1 fruit fly cellular context compared by ENCODE assay signal in genomic region chr3L:15565829-15566433, dm6.
A peak's percentile ranks its signal among the peaks of the same experiment; 100 is the strongest.
TF ChIP-seq lines count a peak whose summit lies in the region.

TSS of gene dop (plus strand) at chr3L:15566013.

TF ChIP-seq in whole organism, embryonic, 481 proteins besides CTCF, POLR2A, EP300 and RAD21 (continued from another document and continues in another):
- TF ChIP-seq ems (GFP tag; optimal IDR thresholded peaks at IDR 0.05; lab: Kevin White, UChicago) (no peak), croc (GFP tag; conservative IDR thresholded peaks at IDR 0.05; lab: Robert Waterston, UW) (no peak), Stat92E (GFP tag; optimal IDR thresholded peaks at IDR 0.05; lab: Kevin White, UChicago) (no peak), CG8944 (GFP tag; optimal IDR thresholded peaks at IDR 0.05; lab: Kevin White, UChicago) (peak; percentile 10), CG11247 (GFP tag; IDR thresholded peaks at IDR 0.05; lab: Robert Waterston, UW) (no peak; the same call in 1 of the 2 replicates), Lpt (GFP tag; optimal IDR thresholded peaks at IDR 0.05; lab: Kevin White, UChicago) (no peak), mam (GFP tag; optimal IDR thresholded peaks at IDR 0.05; lab: Kevin White, UChicago) (peak; percentile 45), CG2120 (GFP tag; optimal IDR thresholded peaks at IDR 0.05; lab: Kevin White, UChicago) (peak; percentile 35), Adf1 (GFP tag; IDR thresholded peaks at IDR 0.05; lab: Robert Waterston, UW) (no peak), bigmax (GFP tag; optimal IDR thresholded peaks at IDR 0.05; lab: Kevin White, UChicago) (no peak), lilli (GFP tag; optimal IDR thresholded peaks at IDR 0.05; lab: Kevin White, UChicago) (peak; percentile 71), BEAF-32 (GFP tag; optimal IDR thresholded peaks at IDR 0.05; lab: Kevin White, UChicago) (peak; percentile 82), Gsc (GFP tag; IDR thresholded peaks at IDR 0.05; lab: Robert Waterston, UW) (no peak), fd3F (GFP tag; optimal IDR thresholded peaks at IDR 0.05; lab: Kevin White, UChicago) (no peak), CG18764 (GFP tag; optimal IDR thresholded peaks at IDR 0.05; lab: Kevin White, UChicago) (peak; percentile 13), Pdp1 (GFP tag; optimal IDR thresholded peaks at IDR 0.05; lab: Kevin White, UChicago) (peak in 1 of 2 experiments; percentile 90), Bgb (GFP tag; IDR thresholded peaks at IDR 0.05; lab: Robert Waterston, UW; ENCODE audit: partially characterized antibody) (peak; percentile 64; the same call in 1 of the 2 replicates), Xbp1 (GFP tag; optimal IDR thresholded peaks at IDR 0.05; lab: Kevin White, UChicago) (peak; percentile 25), CG12744 (GFP tag; optimal IDR thresholded peaks at IDR 0.05; lab: Kevin White, UChicago) (no peak), CG10267 (tag; optimal IDR thresholded peaks at IDR 0.05; lab: Kevin White, UChicago) (peak; percentile 54), rib (GFP tag; IDR thresholded peaks at IDR 0.05; lab: Robert Waterston, UW) (no peak), mirr (GFP tag; optimal IDR thresholded peaks at IDR 0.05; lab: Kevin White, UChicago) (no peak), CG12104 (GFP tag; optimal IDR thresholded peaks at IDR 0.05; lab: Kevin White, UChicago) (no peak), CG10543 (GFP tag; optimal IDR thresholded peaks at IDR 0.05; lab: Kevin White, UChicago) (no peak), Bdp1 (GFP tag; optimal IDR thresholded peaks at IDR 0.05; lab: Kevin White, UChicago) (no peak), Oaz (GFP tag; IDR thresholded peaks at IDR 0.05; lab: Robert Waterston, UW) (no peak), CG17568 (GFP tag; optimal IDR thresholded peaks at IDR 0.05; lab: Kevin White, UChicago) (no peak), CG2712 (tag; optimal IDR thresholded peaks at IDR 0.05; lab: Kevin White, UChicago) (no peak), CG10565 (GFP tag; optimal IDR thresholded peaks at IDR 0.05; lab: Kevin White, UChicago) (no peak), Myb (GFP tag; optimal IDR thresholded peaks at IDR 0.05; lab: Kevin White, UChicago) (peak; percentile 49), chinmo (GFP tag; IDR thresholded peaks at IDR 0.05; lab: Robert Waterston, UW; ENCODE audit: partially characterized antibody) (0 out of 4 replicates have a peak, but pooled peaks have one; percentile 25), vvl (GFP tag; IDR thresholded peaks at IDR 0.05; lab: Robert Waterston, UW) (peak; percentile 49), schlank (tag; optimal IDR thresholded peaks at IDR 0.05; lab: Kevin White, UChicago) (no peak), CG8089 (GFP tag; optimal IDR thresholded peaks at IDR 0.05; lab: Kevin White, UChicago) (no peak), zf30C (GFP tag; optimal IDR thresholded peaks at IDR 0.05; lab: Kevin White, UChicago) (no peak), CG4820 (GFP tag; optimal IDR thresholded peaks at IDR 0.05; lab: Kevin White, UChicago) (peak; percentile 20), Opbp (GFP tag; IDR thresholded peaks at IDR 0.05; lab: Robert Waterston, UW; ENCODE audit: partially characterized antibody) (peak; percentile 50; the same call in 1 of the 3 replicates), so (GFP tag; IDR thresholded peaks at IDR 0.05; lab: Robert Waterston, UW) (no peak), CG1529 (GFP tag; optimal IDR thresholded peaks at IDR 0.05; lab: Kevin White, UChicago) (no peak), CG14860 (GFP tag; IDR thresholded peaks at IDR 0.05; lab: Robert Waterston, UW; ENCODE audit: partially characterized antibody) (peak; percentile 59), CG31224 (GFP tag; IDR thresholded peaks at IDR 0.05; lab: Robert Waterston, UW) (no peak), CG9876 (GFP tag; optimal IDR thresholded peaks at IDR 0.05; lab: Kevin White, UChicago) (no peak), CG10462 (GFP tag; optimal IDR thresholded peaks at IDR 0.05; lab: Kevin White, UChicago) (no peak), nau (GFP tag; optimal IDR thresholded peaks at IDR 0.05; lab: Kevin White, UChicago) (no peak), CG12391 (tag; optimal IDR thresholded peaks at IDR 0.05; lab: Kevin White, UChicago) (peak; percentile 45), Gug (GFP tag; IDR thresholded peaks at IDR 0.05; lab: Robert Waterston, UW) (no peak), chn (GFP tag; optimal IDR thresholded peaks at IDR 0.05; lab: Kevin White, UChicago) (peak; percentile 14), CG16815 (GFP tag; optimal IDR thresholded peaks at IDR 0.05; lab: Kevin White, UChicago) (no peak), hbn (GFP tag; IDR thresholded peaks at IDR 0.05; lab: Robert Waterston, UW; ENCODE audit: partially characterized antibody) (peak; percentile 54; the same call in 1 of the 2 replicates), Hr78 (GFP tag; optimal IDR thresholded peaks at IDR 0.05; lab: Kevin White, UChicago) (no peak), sob (GFP tag; IDR thresholded peaks at IDR 0.05; lab: Robert Waterston, UW) (no peak), MBD-R2 (GFP tag; IDR thresholded peaks at IDR 0.05; lab: Robert Waterston, UW) (peak; percentile 24; the same call in 1 of the 2 replicates), Elba2 (GFP tag; optimal IDR thresholded peaks at IDR 0.05; lab: Kevin White, UChicago) (peak; percentile 89), gcm (GFP tag; optimal IDR thresholded peaks at IDR 0.05; lab: Kevin White, UChicago) (no peak), Ets97D (GFP tag; optimal IDR thresholded peaks at IDR 0.05; lab: Kevin White, UChicago) (peak; percentile 56), CG14710 (tag; optimal IDR thresholded peaks at IDR 0.05; lab: Kevin White, UChicago) (peak; percentile 61), Hsf (GFP tag; optimal IDR thresholded peaks at IDR 0.05; lab: Kevin White, UChicago) (peak; percentile 39), dmrt99B (tag; optimal IDR thresholded peaks at IDR 0.05; lab: Kevin White, UChicago) (no peak), CG30020 (tag; optimal IDR thresholded peaks at IDR 0.05; lab: Kevin White, UChicago) (peak; percentile 40), Fer3 (tag; optimal IDR thresholded peaks at IDR 0.05; lab: Kevin White, UChicago) (no peak), phol (tag; optimal IDR thresholded peaks at IDR 0.05; lab: Kevin White, UChicago) (peak; percentile 43), CG4730 (GFP tag; IDR thresholded peaks at IDR 0.05; lab: Robert Waterston, UW) (no peak), CG7839 (tag; optimal IDR thresholded peaks at IDR 0.05; lab: Kevin White, UChicago) (no peak), CG1233 (GFP tag; optimal IDR thresholded peaks at IDR 0.05; lab: Kevin White, UChicago) (no peak), Scr (GFP tag; IDR thresholded peaks at IDR 0.05; lab: Robert Waterston, UW; ENCODE audit: partially characterized antibody) (peak; percentile 71), Mes4 (GFP tag; optimal IDR thresholded peaks at IDR 0.05; lab: Kevin White, UChicago) (no peak), ERR (GFP tag; optimal IDR thresholded peaks at IDR 0.05; lab: Kevin White, UChicago) (peak; percentile 39), CG18599 (GFP tag; optimal IDR thresholded peaks at IDR 0.05; lab: Kevin White, UChicago) (no peak), wor (GFP tag; IDR thresholded peaks at IDR 0.05; lab: Robert Waterston, UW) (no peak), CG17361 (GFP tag; IDR thresholded peaks at IDR 0.05; lab: Robert Waterston, UW) (no peak), CG17328 (GFP tag; IDR thresholded peaks at IDR 0.05; lab: Robert Waterston, UW) (0 out of 2 replicates have a peak, but pooled peaks have one; percentile 16), CG1602 (GFP tag; optimal IDR thresholded peaks at IDR 0.05; lab: Kevin White, UChicago) (no peak), nom (GFP tag; optimal IDR thresholded peaks at IDR 0.05; lab: Kevin White, UChicago) (no peak), HLH54F (GFP tag; optimal IDR thresholded peaks at IDR 0.05; lab: Kevin White, UChicago) (peak; percentile 31), unc-4 (GFP tag; IDR thresholded peaks at IDR 0.05; lab: Robert Waterston, UW; ENCODE audit: partially characterized antibody) (peak; percentile 70), shn (GFP tag; optimal IDR thresholded peaks at IDR 0.05; lab: Kevin White, UChicago) (peak; percentile 42), CG13624 (GFP tag; optimal IDR thresholded peaks at IDR 0.05; lab: Kevin White, UChicago) (no peak), CG3847 (GFP tag; IDR thresholded peaks at IDR 0.05; lab: Robert Waterston, UW) (0 out of 2 replicates have a peak, but pooled peaks have one; percentile 30), gem (tag; optimal IDR thresholded peaks at IDR 0.05; lab: Kevin White, UChicago) (peak; percentile 33), Hey (tag; optimal IDR thresholded peaks at IDR 0.05; lab: Kevin White, UChicago) (no peak), H15 (GFP tag; IDR thresholded peaks at IDR 0.05; lab: Robert Waterston, UW) (no peak), CG15514 (GFP tag; optimal IDR thresholded peaks at IDR 0.05; lab: Kevin White, UChicago) (peak; percentile 61), Antp (GFP tag; optimal IDR thresholded peaks at IDR 0.05; lab: Kevin White, UChicago) (peak; percentile 29), prd (optimal IDR thresholded peaks at IDR 0.05; lab: Kevin White, UChicago) (no peak), prd (GFP tag; IDR thresholded peaks at IDR 0.05; lab: Robert Waterston, UW) (peak; percentile 33; the same call in 2 of the 3 replicates), scrt (GFP tag; optimal IDR thresholded peaks at IDR 0.05; lab: Kevin White, UChicago) (no peak), CG32767 (GFP tag; IDR thresholded peaks at IDR 0.05; lab: Robert Waterston, UW) (no peak), CG16863 (GFP tag; optimal IDR thresholded peaks at IDR 0.05; lab: Kevin White, UChicago) (no peak), MESR4 (GFP tag; optimal IDR thresholded peaks at IDR 0.05; lab: Kevin White, UChicago) (peak; percentile 84), CG11398 (GFP tag; optimal IDR thresholded peaks at IDR 0.05; lab: Kevin White, UChicago) (no peak), ato (GFP tag; IDR thresholded peaks at IDR 0.05; lab: Robert Waterston, UW; ENCODE audit: partially characterized antibody) (peak; percentile 55; the same call in 1 of the 2 replicates), CG17359 (tag; optimal IDR thresholded peaks at IDR 0.05; lab: Kevin White, UChicago) (no peak), E2f1 (GFP tag; IDR thresholded peaks at IDR 0.05; lab: Robert Waterston, UW) (no peak), Doc2 (GFP tag; IDR thresholded peaks at IDR 0.05; lab: Robert Waterston, UW) (no peak), fd64A (GFP tag; optimal IDR thresholded peaks at IDR 0.05; lab: Kevin White, UChicago) (no peak), al (GFP tag; IDR thresholded peaks at IDR 0.05; lab: Robert Waterston, UW) (no peak), vnd (GFP tag; IDR thresholded peaks at IDR 0.05; lab: Robert Waterston, UW; ENCODE audit: partially characterized antibody) (peak; percentile 43; the same call in 1 of the 3 replicates), HHEX (GFP tag; optimal IDR thresholded peaks at IDR 0.05; lab: Kevin White, UChicago) (no peak), tio (GFP tag; optimal IDR thresholded peaks at IDR 0.05; lab: Kevin White, UChicago) (no peak), slbo (GFP tag; IDR thresholded peaks at IDR 0.05; lab: Robert Waterston, UW) (peak; percentile 34; the same call in 1 of the 2 replicates), nerfin-2 (GFP tag; IDR thresholded peaks at IDR 0.05; lab: Robert Waterston, UW; ENCODE audit: partially characterized antibody) (no peak), CG11504 (tag; optimal IDR thresholded peaks at IDR 0.05; lab: Kevin White, UChicago) (no peak), CG4328 (GFP tag; optimal IDR thresholded peaks at IDR 0.05; lab: Kevin White, UChicago) (no peak), CG12155 (GFP tag; optimal IDR thresholded peaks at IDR 0.05; lab: Kevin White, UChicago) (no peak), inv (GFP tag; IDR thresholded peaks at IDR 0.05; lab: Robert Waterston, UW; ENCODE audit: partially characterized antibody) (peak; percentile 49; the same call in 1 of the 2 replicates), gfzf (GFP tag; optimal IDR thresholded peaks at IDR 0.05; lab: Kevin White, UChicago) (peak; percentile 72), sima (GFP tag; optimal IDR thresholded peaks at IDR 0.05; lab: Kevin White, UChicago) (no peak), gsb (GFP tag; IDR thresholded peaks at IDR 0.05; lab: Robert Waterston, UW) (no peak), CG8478 (optimal IDR thresholded peaks at IDR 0.05; lab: Kevin White, UChicago) (peak; percentile 90), CG16813 (GFP tag; IDR thresholded peaks at IDR 0.05; lab: Robert Waterston, UW; ENCODE audit: partially characterized antibody) (peak; percentile 66), CG14014 (GFP tag; IDR thresholded peaks at IDR 0.05; lab: Robert Waterston, UW) (no peak), nerfin-1 (tag; optimal IDR thresholded peaks at IDR 0.05; lab: Kevin White, UChicago) (no peak), CG5953 (GFP tag; IDR thresholded peaks at IDR 0.05; lab: Robert Waterston, UW) (no peak), CG1832 (GFP tag; optimal IDR thresholded peaks at IDR 0.05; lab: Kevin White, UChicago) (no peak), Aef1 (GFP tag; IDR thresholded peaks at IDR 0.05; lab: Robert Waterston, UW) (peak; percentile 38; the same call in 1 of the 3 replicates), CG34376 (GFP tag; optimal IDR thresholded peaks at IDR 0.05; lab: Kevin White, UChicago) (no peak), Sin3A (optimal IDR thresholded peaks at IDR 0.05; lab: Kevin White, UChicago) (peak; percentile 55), Rx (GFP tag; IDR thresholded peaks at IDR 0.05; lab: Robert Waterston, UW) (no peak), CG17829 (tag; optimal IDR thresholded peaks at IDR 0.05; lab: Kevin White, UChicago) (no peak), CG6854 (GFP tag; optimal IDR thresholded peaks at IDR 0.05; lab: Kevin White, UChicago) (no peak), Usf (GFP tag; optimal IDR thresholded peaks at IDR 0.05; lab: Kevin White, UChicago) (no peak), fd96Cb (tag; optimal IDR thresholded peaks at IDR 0.05; lab: Kevin White, UChicago) (no peak), Trl (optimal IDR thresholded peaks at IDR 0.05; lab: Kevin White, UChicago) (no peak), Trl (GFP tag; optimal IDR thresholded peaks at IDR 0.05; lab: Kevin White, UChicago) (peak; percentile 15), Six4 (GFP tag; optimal IDR thresholded peaks at IDR 0.05; lab: Kevin White, UChicago) (no peak), Camta (GFP tag; optimal IDR thresholded peaks at IDR 0.05; lab: Kevin White, UChicago) (peak; percentile 31), NK7.1 (GFP tag; optimal IDR thresholded peaks at IDR 0.05; lab: Kevin White, UChicago) (no peak), CG30403 (GFP tag; optimal IDR thresholded peaks at IDR 0.05; lab: Kevin White, UChicago) (peak; percentile 23), tgo (GFP tag; IDR thresholded peaks at IDR 0.05; lab: Robert Waterston, UW) (no peak), pan (optimal IDR thresholded peaks at IDR 0.05; lab: Kevin White, UChicago) (no peak), pan (GFP tag; optimal IDR thresholded peaks at IDR 0.05 in 1 of 2, IDR thresholded peaks at IDR 0.05 in 1 of 2) (no peak), CG17186 (GFP tag; optimal IDR thresholded peaks at IDR 0.05; lab: Kevin White, UChicago) (peak; percentile 20)
